Worm (Caenorhabditis elegans) whole organism, late embryonic: ENCODE data around the gene C28H8.2.
A peak's percentile ranks its signal among the peaks of the same experiment; 100 is the strongest.

ENCODE experiments used
- C08G9.2 ChIP-seq: sonication (generic microtip); optimal IDR thresholded peaks from 2 replicates; lab custom pipeline; 2016; ENCODE audit warnings: mild to moderate bottlenecking, missing genetic modification characterization, moderate library complexity, missing compliant biosample characterization
- ahr-1 ChIP-seq: sonication (generic microtip); optimal IDR thresholded peaks from 2 replicates; lab custom pipeline; 2016; ENCODE audit warnings: missing genetic modification characterization, missing compliant biosample characterization
- ama-1 ChIP-seq: fragments of 150-350 bp; optimal IDR thresholded peaks from 2 replicates; lab custom pipeline; 2014
- ceh-14 ChIP-seq: sonication (generic microtip); optimal IDR thresholded peaks from 2 replicates; lab custom pipeline; 2016; ENCODE audit warnings: missing genotype, missing genetic modification characterization, missing compliant biosample characterization
- ceh-19 ChIP-seq: fragments of 200-800 bp; sonication (Bioruptor generic); optimal IDR thresholded peaks from 2 replicates; lab custom pipeline; 2018; ENCODE audit warnings: mild to moderate bottlenecking, missing genetic modification characterization, missing compliant biosample characterization
- ceh-24 ChIP-seq: sonication (generic microtip); optimal IDR thresholded peaks from 2 replicates; lab custom pipeline; 2016; ENCODE audit warnings: mild to moderate bottlenecking, missing genetic modification characterization, missing compliant biosample characterization
- ceh-30 ChIP-seq: fragments of 150-350 bp; optimal IDR thresholded peaks from 2 replicates; lab custom pipeline; 2014; ENCODE audit warnings: missing biosample characterization, missing genetic modification characterization
- ceh-45 ChIP-seq: fragments of 200-800 bp; sonication (Bioruptor generic); IDR thresholded peaks from 2 replicates; pipeline ENCODE4 v1.3.6; 2022; ENCODE audit warnings: missing genetic modification reagents, missing genetic modification characterization, missing compliant biosample characterization
- ceh-9 ChIP-seq: sonication (generic microtip); optimal IDR thresholded peaks from 2 replicates; lab custom pipeline; 2016; ENCODE audit warnings: mild to moderate bottlenecking, missing genetic modification characterization, inconsistent platforms, missing compliant biosample characterization
- che-1 ChIP-seq: sonication (generic microtip); optimal IDR thresholded peaks from 2 replicates; lab custom pipeline; 2016; ENCODE audit warnings: mild to moderate bottlenecking, missing genetic modification characterization, missing compliant biosample characterization
- dmd-4 ChIP-seq: sonication (generic microtip); optimal IDR thresholded peaks from 2 replicates; lab custom pipeline; 2016; ENCODE audit warnings: borderline replicate concordance, missing genetic modification characterization, missing compliant biosample characterization
- elt-4 ChIP-seq: sonication (generic microtip); optimal IDR thresholded peaks from 2 replicates; lab custom pipeline; 2016; ENCODE audit warnings: missing genetic modification characterization, missing compliant biosample characterization
- ets-4 ChIP-seq: sonication (generic microtip); optimal IDR thresholded peaks from 2 replicates; lab custom pipeline; 2016; ENCODE audit warnings: missing genetic modification characterization, missing compliant biosample characterization
- eyg-1 ChIP-seq: sonication (generic microtip); optimal IDR thresholded peaks from 2 replicates; lab custom pipeline; 2016; ENCODE audit warnings: missing genotype, missing genetic modification characterization, missing compliant biosample characterization
- fax-1 ChIP-seq: sonication (generic microtip); optimal IDR thresholded peaks from 2 replicates; lab custom pipeline; 2016; ENCODE audit warnings: missing genotype, missing genetic modification characterization, missing compliant biosample characterization
- fkh-10 ChIP-seq: fragments of 150-350 bp; optimal IDR thresholded peaks from 2 replicates; lab custom pipeline; 2014; ENCODE audit warnings: missing biosample characterization, missing genetic modification reagents, missing genetic modification characterization
- gmeb-2 ChIP-seq: sonication (generic microtip); optimal IDR thresholded peaks from 2 replicates; lab custom pipeline; 2016; ENCODE audit warnings: missing genetic modification characterization, inconsistent platforms, missing compliant biosample characterization
- hlh-13 ChIP-seq: fragments of 200-800 bp; sonication (Bioruptor generic); optimal IDR thresholded peaks from 2 replicates; lab custom pipeline; 2018; ENCODE audit warnings: mild to moderate bottlenecking, missing genetic modification characterization, missing compliant biosample characterization
- hlh-15 ChIP-seq: sonication (generic microtip); optimal IDR thresholded peaks from 2 replicates; lab custom pipeline; 2016; ENCODE audit warnings: missing genetic modification characterization, missing compliant biosample characterization
- hlh-30 ChIP-seq: sonication (generic microtip); optimal IDR thresholded peaks from 2 replicates; lab custom pipeline; 2017; ENCODE audit warnings: antibody characterized with exemption, missing genetic modification characterization, missing compliant biosample characterization; ENCODE audit not compliant: insufficient read depth
- mec-3 ChIP-seq: sonication (generic microtip); optimal IDR thresholded peaks from 2 replicates; lab custom pipeline; 2016; ENCODE audit warnings: borderline replicate concordance, missing genetic modification characterization, missing compliant biosample characterization
- nfya-1 ChIP-seq: sonication (generic microtip); optimal IDR thresholded peaks from 2 replicates; lab custom pipeline; 2017; ENCODE audit warnings: missing genetic modification characterization, mild to moderate bottlenecking, missing compliant biosample characterization, antibody characterized with exemption, moderate library complexity
- nhr-11 ChIP-seq: fragments of 150-350 bp; optimal IDR thresholded peaks from 2 replicates; lab custom pipeline; 2014; ENCODE audit warnings: missing biosample characterization, missing genetic modification characterization
- pag-3 ChIP-seq: sonication (generic microtip); optimal IDR thresholded peaks from 2 replicates; lab custom pipeline; 2016; ENCODE audit warnings: missing compliant biosample characterization, missing genetic modification characterization, borderline replicate concordance
- pat-9 ChIP-seq: fragments of 200-800 bp; sonication (Bioruptor generic); optimal IDR thresholded peaks from 2 replicates; lab custom pipeline; 2018; ENCODE audit warnings: mild to moderate bottlenecking, missing genetic modification characterization, moderate library complexity, missing compliant biosample characterization
- pqm-1 ChIP-seq: sonication (generic microtip); optimal IDR thresholded peaks from 2 replicates; lab custom pipeline; 2016; ENCODE audit warnings: missing genetic modification characterization, missing compliant biosample characterization
- rnt-1 ChIP-seq: sonication (generic microtip); optimal IDR thresholded peaks from 2 replicates; lab custom pipeline; 2016; ENCODE audit warnings: missing genetic modification characterization, missing compliant biosample characterization
- sox-2 ChIP-seq: fragments of 200-800 bp; sonication (Bioruptor generic); IDR thresholded peaks from 2 replicates; pipeline ENCODE4 v1.3.6; 2022; ENCODE audit warnings: missing genetic modification reagents, missing genetic modification characterization, missing compliant biosample characterization
- sox-4 ChIP-seq: sonication (generic microtip); optimal IDR thresholded peaks from 2 replicates; lab custom pipeline; 2017; ENCODE audit warnings: mild to moderate bottlenecking, missing genetic modification characterization, inconsistent platforms, missing compliant biosample characterization
- syd-9 ChIP-seq: sonication (generic microtip); optimal IDR thresholded peaks from 2 replicates; lab custom pipeline; 2016; ENCODE audit warnings: mild to moderate bottlenecking, missing genetic modification characterization, moderate library complexity, missing compliant biosample characterization
- tbx-7 ChIP-seq: sonication (generic microtip); optimal IDR thresholded peaks from 2 replicates; lab custom pipeline; 2016; ENCODE audit warnings: missing genotype, missing genetic modification characterization, missing compliant biosample characterization
- unc-42 ChIP-seq: sonication (generic microtip); optimal IDR thresholded peaks from 2 replicates; lab custom pipeline; 2016; ENCODE audit warnings: missing genotype, missing genetic modification characterization, missing compliant biosample characterization
- unc-86 ChIP-seq: sonication (generic microtip); optimal IDR thresholded peaks from 2 replicates; lab custom pipeline; 2016; ENCODE audit warnings: missing genetic modification characterization, missing compliant biosample characterization
- zip-5 ChIP-seq: sonication (generic microtip); optimal IDR thresholded peaks from 2 replicates; lab custom pipeline; 2016; ENCODE audit warnings: missing genetic modification characterization, missing compliant biosample characterization

C28H8.2 gene

DNA sequence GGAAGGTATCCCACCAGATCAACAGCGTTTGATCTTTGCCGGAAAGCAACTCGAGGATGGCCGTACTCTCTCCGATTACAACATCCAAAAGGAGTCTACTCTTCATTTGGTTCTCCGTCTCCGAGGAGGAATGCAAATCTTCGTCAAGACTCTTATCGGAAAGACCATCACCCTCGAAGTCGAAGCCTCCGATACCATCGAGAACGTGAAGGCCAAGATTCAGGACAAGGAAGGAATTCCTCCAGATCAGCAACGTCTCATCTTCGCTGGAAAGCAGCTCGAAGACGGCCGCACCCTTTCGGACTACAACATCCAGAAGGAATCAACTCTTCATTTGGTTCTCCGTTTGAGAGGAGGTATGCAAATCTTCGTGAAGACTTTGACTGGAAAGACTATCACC is 22.0 kb downstream of the C28H8.2 start:
- no peak for TF ChIP-seq ceh-19 (GFP tag; lab: Kevin White, UChicago)
- TF ChIP-seq eyg-1 = no peak
- no peak for TF ChIP-seq ceh-14 (tag; lab: Kevin White, UChicago)
- TF ChIP-seq nhr-11 (tag; lab: Kevin White, UChicago) = no peak
- no peak for TF ChIP-seq mec-3
- no peak for TF ChIP-seq fax-1
- no peak for TF ChIP-seq pag-3 (tag; lab: Kevin White, UChicago)
- no peak for TF ChIP-seq C08G9.2
- no peak for TF ChIP-seq hlh-30 (tag; lab: Kevin White, UChicago)
- TF ChIP-seq ceh-45 (GFP tag; lab: Robert Waterston, UW) = no peak
- no peak for TF ChIP-seq sox-4
- no peak for TF ChIP-seq hlh-13 (GFP tag; lab: Kevin White, UChicago)

ce11 chrIII:5943368-5944180 is 23.5 kb downstream of the C28H8.2 start:
- no peak for TF ChIP-seq rnt-1 (tag; lab: Kevin White, UChicago)
- TF ChIP-seq ama-1 (lab: Kevin White, UChicago) = peak; percentile 86

DNA sequence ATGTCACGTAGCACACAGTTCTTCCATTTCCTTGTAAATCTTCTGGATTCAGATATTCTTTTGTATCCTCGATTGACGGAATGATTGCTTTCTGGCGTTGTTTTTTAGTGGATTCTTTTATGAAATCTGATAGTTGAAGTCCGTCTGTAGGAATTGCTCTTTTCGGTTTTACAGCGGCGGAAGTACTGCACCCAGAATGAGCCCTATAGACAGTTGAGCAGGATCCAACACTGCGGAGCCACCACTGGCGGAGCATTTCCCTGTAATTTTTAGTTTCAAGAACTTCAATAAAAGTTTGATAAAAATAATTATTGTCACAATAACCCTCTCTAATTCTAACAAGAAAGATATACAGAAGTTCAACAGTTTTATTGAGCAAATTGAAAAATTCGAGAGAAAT is 25.7 kb downstream of the C28H8.2 start, which contains the start of gene F25B5.5:
TSS of gene F25B5.5 (minus strand) at position 260 of the 400 bp plus-strand sequence.
- TF ChIP-seq zip-5 (tag; lab: Kevin White, UChicago) (no peak), eyg-1 (no peak), elt-4 (tag; lab: Kevin White, UChicago) (no peak), dmd-4 (no peak), sox-2 (GFP tag; lab: Robert Waterston, UW) (no peak), ets-4 (tag; lab: Kevin White, UChicago) (no peak), ceh-45 (GFP tag; lab: Robert Waterston, UW) (no peak), ceh-9 (tag; lab: Kevin White, UChicago) (no peak)

DNA sequence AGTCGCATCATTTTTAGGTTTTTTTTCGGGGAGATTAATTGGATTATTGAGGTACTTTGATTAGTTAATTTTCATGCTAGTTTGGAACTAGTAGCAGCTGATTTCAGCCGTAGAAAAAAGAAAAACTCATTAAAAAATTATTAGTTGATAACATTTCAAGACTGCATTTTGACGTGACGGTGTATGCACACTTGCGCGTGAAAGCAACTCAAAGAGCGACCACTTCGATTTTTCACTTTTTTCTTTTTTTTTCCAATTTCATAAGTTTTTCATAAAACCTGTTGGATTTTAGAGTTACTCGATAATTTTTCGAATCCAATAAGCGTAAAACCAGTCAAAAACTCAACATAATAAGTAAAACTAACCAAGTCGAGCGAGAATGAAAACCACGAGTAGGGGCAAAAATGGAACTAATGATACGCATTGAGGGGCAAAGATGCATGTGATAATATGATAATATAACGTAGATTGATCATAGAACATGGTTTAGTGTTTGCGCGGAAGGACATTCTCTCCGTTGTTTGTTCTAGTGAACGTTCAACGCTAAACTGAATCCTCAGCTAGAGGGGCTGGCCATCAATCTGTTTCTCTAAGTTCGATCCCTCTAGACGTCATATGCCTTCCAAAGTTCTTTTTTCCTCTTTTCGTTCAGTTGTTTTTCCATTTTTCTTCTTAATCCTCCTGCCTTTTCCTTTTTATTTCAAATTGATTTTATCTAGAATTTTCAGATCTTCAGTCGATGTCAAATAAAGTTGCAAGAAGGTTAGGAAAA is 28.2 kb downstream of the C28H8.2 start, which contains the start of the genes F25B5.6 and F25B5.3:
TSS of gene F25B5.6 (minus strand) at position 572 of the 772 bp plus-strand sequence.
TSS of gene F25B5.3 (plus strand) at position 722 of the 772 bp plus-strand sequence.
- TF ChIP-seq mec-3 (no peak), unc-86 (no peak), ahr-1 (tag; lab: Kevin White, UChicago) (no peak), unc-42 (tag; lab: Kevin White, UChicago) (peak; percentile 35), hlh-30 (tag; lab: Kevin White, UChicago) (no peak)

DNA sequence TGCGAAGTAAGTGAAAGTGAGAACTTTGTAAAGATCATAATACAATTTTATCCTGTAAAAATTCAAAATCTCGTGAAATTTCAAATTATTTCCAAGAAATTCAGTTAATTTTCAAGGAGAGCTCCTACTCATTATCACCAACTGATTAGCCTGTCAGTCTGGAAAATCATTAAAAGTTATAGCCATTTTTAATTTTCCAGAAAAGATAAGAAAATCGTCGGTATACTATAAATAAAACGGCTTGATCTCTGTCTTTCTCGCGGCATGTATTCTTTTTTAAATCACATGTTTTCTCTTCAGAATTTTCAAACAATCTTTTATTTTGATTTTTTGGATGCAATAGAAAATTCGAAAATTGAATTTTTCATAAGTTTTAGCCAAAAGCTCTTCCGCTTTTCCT is 28.9 kb downstream of the C28H8.2 start:
- TF ChIP-seq pat-9 (tag; lab: Kevin White, UChicago) = no peak
- TF ChIP-seq che-1 (tag; lab: Kevin White, UChicago) = no peak
- no peak for TF ChIP-seq ets-4 (tag; lab: Kevin White, UChicago)
- no peak for TF ChIP-seq unc-86
- TF ChIP-seq gmeb-2 = no peak
- TF ChIP-seq pqm-1 = no peak
- TF ChIP-seq fkh-10 (GFP tag; lab: Kevin White, UChicago) = no peak
- TF ChIP-seq nfya-1 (tag; lab: Kevin White, UChicago) = no peak
- no peak for TF ChIP-seq ceh-30 (tag; lab: Kevin White, UChicago)
- no peak for TF ChIP-seq tbx-7 (tag; lab: Kevin White, UChicago)
- no peak for TF ChIP-seq ceh-24 (tag; lab: Kevin White, UChicago)
- no peak for TF ChIP-seq syd-9 (tag; lab: Kevin White, UChicago)
- TF ChIP-seq hlh-15 (tag; lab: Kevin White, UChicago) = no peak
- no peak for TF ChIP-seq ceh-14 (tag; lab: Kevin White, UChicago)
- TF ChIP-seq ceh-19 (GFP tag; lab: Kevin White, UChicago) = no peak
